Worm (Caenorhabditis elegans) whole organism, L2 larva: ENCODE results near the gene clec-144.

Experiments used
- C34F6.9 ChIP-seq: fragments of 150-350 bp; optimal IDR thresholded peaks from 2 replicates; lab custom pipeline; 2014; ENCODE audit warnings: missing biosample characterization, missing genetic modification characterization
- F13H6.1 ChIP-seq: sonication (generic microtip); optimal IDR thresholded peaks from 2 replicates; lab custom pipeline; 2016; ENCODE audit warnings: missing genetic modification characterization, missing compliant biosample characterization
- R02D3.7 ChIP-seq: fragments of 150-350 bp; optimal IDR thresholded peaks from 2 replicates; lab custom pipeline; 2014; ENCODE audit warnings: missing biosample characterization, missing genetic modification characterization
- Y55F3AM.14 ChIP-seq: fragments of 200-800 bp; sonication (Bioruptor generic); optimal IDR thresholded peaks from 2 replicates; lab custom pipeline; 2018; ENCODE audit warnings: mild to moderate bottlenecking, missing genetic modification characterization, missing compliant biosample characterization
- ZK546.5 ChIP-seq: sonication (generic microtip); optimal IDR thresholded peaks from 2 replicates; lab custom pipeline; 2017; ENCODE audit warnings: missing biosample characterization, missing genetic modification characterization
- alr-1 ChIP-seq: fragments of 150-350 bp; optimal IDR thresholded peaks from 2 replicates; lab custom pipeline; 2014; ENCODE audit warnings: missing biosample characterization, missing genetic modification characterization
- aly-2 ChIP-seq: fragments of 150-350 bp; optimal IDR thresholded peaks from 2 replicates; lab custom pipeline; 2014; ENCODE audit warnings: missing biosample characterization, missing genetic modification characterization
- ama-1 ChIP-seq: fragments of 150-350 bp; optimal IDR thresholded peaks from 2 replicates; lab custom pipeline; 2018; ENCODE audit warnings: inconsistent platforms
- blmp-1 ChIP-seq: sonication (generic microtip); optimal IDR thresholded peaks from 2 replicates; lab custom pipeline; 2017; ENCODE audit warnings: missing genetic modification characterization, mild to moderate bottlenecking, missing compliant biosample characterization, antibody characterized with exemption, moderate library complexity; ENCODE audit not compliant: insufficient read depth
- ceh-16 ChIP-seq: fragments of 150-350 bp; optimal IDR thresholded peaks from 2 replicates; lab custom pipeline; 2014; ENCODE audit warnings: missing biosample characterization, missing genetic modification characterization
- ceh-82 ChIP-seq: fragments of 150-350 bp; optimal IDR thresholded peaks from 2 replicates; lab custom pipeline; 2014; ENCODE audit warnings: missing biosample characterization, missing genetic modification characterization
- crh-2 ChIP-seq: sonication (generic microtip); optimal IDR thresholded peaks from 2 replicates; lab custom pipeline; 2017; ENCODE audit warnings: missing biosample characterization, missing genetic modification characterization
- dmd-4 ChIP-seq: sonication (generic microtip); optimal IDR thresholded peaks from 2 replicates; lab custom pipeline; 2017; ENCODE audit warnings: missing biosample characterization, missing genetic modification characterization
- egl-27 ChIP-seq: sonication (generic microtip); optimal IDR thresholded peaks from 3 replicates; lab custom pipeline; 2017; ENCODE audit warnings: missing biosample characterization, missing genetic modification reagents, missing genetic modification characterization
- elt-1 ChIP-seq: fragments of 150-350 bp; optimal IDR thresholded peaks from 2 replicates; lab custom pipeline; 2014; ENCODE audit warnings: missing biosample characterization, missing genetic modification characterization
- elt-3 ChIP-seq: sonication (generic microtip); optimal IDR thresholded peaks from 2 replicates; lab custom pipeline; 2017; ENCODE audit warnings: missing biosample characterization, missing genetic modification characterization
- fos-1 ChIP-seq: fragments of 150-350 bp; optimal IDR thresholded peaks from 2 replicates; lab custom pipeline; 2014; ENCODE audit warnings: missing biosample characterization, missing genetic modification characterization
- gmeb-1 ChIP-seq: fragments of 150-350 bp; optimal IDR thresholded peaks from 2 replicates; lab custom pipeline; 2014; ENCODE audit warnings: missing biosample characterization, missing genetic modification characterization
- lin-11 ChIP-seq: fragments of 150-350 bp; sonication (generic microtip); optimal IDR thresholded peaks from 2 replicates; lab custom pipeline; 2014; ENCODE audit warnings: missing biosample characterization, missing genetic modification characterization, inconsistent platforms, mixed read lengths
- lin-13 ChIP-seq: fragments of 150-350 bp; optimal IDR thresholded peaks from 2 replicates; lab custom pipeline; 2014; ENCODE audit warnings: missing biosample characterization, missing genetic modification reagents, missing genetic modification characterization
- lin-39 ChIP-seq: fragments of 150-350 bp; optimal IDR thresholded peaks from 2 replicates; lab custom pipeline; 2014; ENCODE audit warnings: missing biosample characterization, missing genetic modification reagents, missing genetic modification characterization
- lsy-2 ChIP-seq, 2 experiments: fragments of 150-350 bp in 1 of 2; sonication (generic microtip) in 1 of 2; optimal IDR thresholded peaks; 2 replicates each; lab custom pipeline; 2014 to 2017; ENCODE audit warnings: missing biosample characterization in 2 of 2, missing genetic modification characterization in 2 of 2
- mab-5 ChIP-seq: fragments of 150-350 bp; optimal IDR thresholded peaks from 2 replicates; lab custom pipeline; 2014; ENCODE audit warnings: missing biosample characterization, missing genetic modification characterization
- mbf-1 ChIP-seq: sonication (generic microtip); optimal IDR thresholded peaks from 2 replicates; lab custom pipeline; 2017; ENCODE audit warnings: missing biosample characterization, missing genetic modification characterization
- mdl-1 ChIP-seq, 2 experiments: fragments of 150-350 bp in 1 of 2; sonication (generic microtip) in 1 of 2; optimal IDR thresholded peaks; 2 replicates each; lab custom pipeline; 2017; ENCODE audit warnings: missing biosample characterization in 2 of 2, missing genetic modification characterization in 2 of 2
- nhr-10 ChIP-seq: sonication (generic microtip); optimal IDR thresholded peaks from 2 replicates; lab custom pipeline; 2017; ENCODE audit warnings: missing biosample characterization, missing genetic modification characterization
- nhr-11 ChIP-seq: fragments of 150-350 bp; optimal IDR thresholded peaks from 2 replicates; lab custom pipeline; 2014; ENCODE audit warnings: missing biosample characterization, missing genetic modification characterization
- nhr-12 ChIP-seq: fragments of 150-350 bp; optimal IDR thresholded peaks from 2 replicates; lab custom pipeline; 2014; ENCODE audit warnings: missing biosample characterization, missing genetic modification characterization
- nhr-129 ChIP-seq: fragments of 150-350 bp; optimal IDR thresholded peaks from 2 replicates; lab custom pipeline; 2014; ENCODE audit warnings: missing biosample characterization, missing genetic modification characterization
- nhr-21 ChIP-seq: fragments of 150-350 bp; optimal IDR thresholded peaks from 2 replicates; lab custom pipeline; 2014; ENCODE audit warnings: missing biosample characterization, missing genetic modification characterization
- nhr-23 ChIP-seq: fragments of 150-350 bp; optimal IDR thresholded peaks from 2 replicates; lab custom pipeline; 2014; ENCODE audit warnings: missing biosample characterization, missing genetic modification reagents, missing genetic modification characterization
- nhr-237 ChIP-seq: fragments of 150-350 bp; optimal IDR thresholded peaks from 2 replicates; lab custom pipeline; 2014; ENCODE audit warnings: missing biosample characterization, missing genetic modification characterization
- nhr-25 ChIP-seq: fragments of 150-350 bp; sonication (generic microtip); optimal IDR thresholded peaks from 3 replicates; lab custom pipeline; 2014; ENCODE audit warnings: missing biosample characterization, missing genetic modification characterization
- nhr-6 ChIP-seq: fragments of 150-350 bp; optimal IDR thresholded peaks from 2 replicates; lab custom pipeline; 2014; ENCODE audit warnings: missing biosample characterization, missing genetic modification characterization
- nhr-77 ChIP-seq: fragments of 150-350 bp; optimal IDR thresholded peaks from 2 replicates; lab custom pipeline; 2014; ENCODE audit warnings: missing biosample characterization, missing genetic modification characterization
- peb-1 ChIP-seq: fragments of 150-350 bp; optimal IDR thresholded peaks from 2 replicates; lab custom pipeline; 2014; ENCODE audit warnings: missing biosample characterization, missing genetic modification characterization
- sem-4 ChIP-seq: fragments of 150-350 bp; optimal IDR thresholded peaks from 2 replicates; lab custom pipeline; 2014; ENCODE audit warnings: missing biosample characterization, missing genetic modification reagents, missing genetic modification characterization
- skn-1 ChIP-seq: sonication (generic microtip); optimal IDR thresholded peaks from 2 replicates; lab custom pipeline; 2017; ENCODE audit warnings: missing biosample characterization, missing genetic modification characterization
- sma-3 ChIP-seq: sonication (generic microtip); optimal IDR thresholded peaks from 2 replicates; lab custom pipeline; 2016; ENCODE audit warnings: missing genetic modification reagents, missing genetic modification characterization, missing compliant biosample characterization
- sma-9 ChIP-seq, 2 experiments: fragments of 150-350 bp in 1 of 2; sonication (generic microtip) in 1 of 2; optimal IDR thresholded peaks; 2 replicates each; lab custom pipeline; 2014 to 2016; ENCODE audit warnings: missing genetic modification characterization in 2 of 2, mild to moderate bottlenecking in 1 of 2, missing biosample characterization in 1 of 2, missing compliant biosample characterization in 1 of 2, missing genetic modification reagents in 1 of 2, moderate library complexity in 1 of 2
- snpc-4 ChIP-seq: fragments of 150-350 bp; optimal IDR thresholded peaks from 2 replicates; lab custom pipeline; 2014; ENCODE audit warnings: missing biosample characterization, missing genetic modification characterization
- unc-39 ChIP-seq: fragments of 150-350 bp; optimal IDR thresholded peaks from 2 replicates; lab custom pipeline; 2014; ENCODE audit warnings: missing biosample characterization, missing genetic modification characterization
- unc-55 ChIP-seq: fragments of 150-350 bp; sonication (generic microtip); optimal IDR thresholded peaks from 3 replicates; lab custom pipeline; 2014; ENCODE audit warnings: missing biosample characterization, missing genetic modification reagents, missing genetic modification characterization
- unc-62 ChIP-seq: fragments of 150-350 bp; optimal IDR thresholded peaks from 2 replicates; lab custom pipeline; 2014; ENCODE audit warnings: missing biosample characterization, missing genetic modification reagents, missing genetic modification characterization
- zag-1 ChIP-seq: fragments of 150-350 bp; optimal IDR thresholded peaks from 2 replicates; lab custom pipeline; 2014; ENCODE audit warnings: missing biosample characterization, missing genetic modification characterization
- ztf-1 ChIP-seq: fragments of 200-800 bp; sonication (Bioruptor generic); conservative IDR thresholded peaks from 2 replicates; pipeline ENCODE4 v1.3.6; 2022; ENCODE audit warnings: missing genetic modification characterization, missing compliant biosample characterization
- ztf-11 ChIP-seq: sonication (generic microtip); optimal IDR thresholded peaks from 2 replicates; lab custom pipeline; 2017; ENCODE audit warnings: missing biosample characterization, missing genetic modification characterization
- ztf-4 ChIP-seq: fragments of 150-350 bp; optimal IDR thresholded peaks from 2 replicates; lab custom pipeline; 2014; ENCODE audit warnings: missing biosample characterization, missing genetic modification characterization

Gene clec-144

ce11 chrII:11836554-11837218 is 4.3 kb upstream of the clec-144 start:
- TF ChIP-seq R02D3.7, result no peak
- peak; percentile 14 for TF ChIP-seq crh-2 (tag; lab: Kevin White, UChicago)
- no peak for TF ChIP-seq unc-39 (tag; lab: Kevin White, UChicago)
- no peak for TF ChIP-seq lin-11 (tag; lab: Kevin White, UChicago)
- peak; percentile 63 to 80 for TF ChIP-seq mdl-1 (tag; optimal IDR thresholded peaks at IDR 0.05; lab: Kevin White, UChicago)
- peak in 1 of 2 experiments; percentile 17 for TF ChIP-seq lsy-2 (tag; optimal IDR thresholded peaks at IDR 0.05; lab: Kevin White, UChicago)
- no peak for TF ChIP-seq C34F6.9
- TF ChIP-seq fos-1 (tag; lab: Kevin White, UChicago), result peak; percentile 15
- peak; percentile 18 for TF ChIP-seq F13H6.1 (tag; lab: Kevin White, UChicago)
- no peak for TF ChIP-seq ceh-16 (tag; lab: Kevin White, UChicago)
- TF ChIP-seq unc-62, result no peak
- no peak for TF ChIP-seq ztf-1
- TF ChIP-seq blmp-1 (tag; lab: Kevin White, UChicago), result no peak
- TF ChIP-seq peb-1 (tag; lab: Kevin White, UChicago), result no peak
- no peak for TF ChIP-seq ztf-4
- no peak for TF ChIP-seq nhr-6 (tag; lab: Kevin White, UChicago)
- TF ChIP-seq sma-3 (GFP tag; lab: Kevin White, UChicago), result peak; percentile 46
- no peak for TF ChIP-seq gmeb-1 (tag; lab: Kevin White, UChicago)
- no peak for TF ChIP-seq Y55F3AM.14 (GFP tag; lab: Kevin White, UChicago)
- no peak for TF ChIP-seq nhr-11 (tag; lab: Kevin White, UChicago)
- no peak for TF ChIP-seq mbf-1 (tag; lab: Kevin White, UChicago)
- TF ChIP-seq dmd-4 (tag; lab: Kevin White, UChicago), result no peak
- TF ChIP-seq sma-9 (GFP tag; optimal IDR thresholded peaks at IDR 0.05; lab: Kevin White, UChicago), result peak; percentile 94
- peak; percentile 35 for TF ChIP-seq sma-9 (tag; optimal IDR thresholded peaks at IDR 0.05; lab: Kevin White, UChicago)
- no peak for TF ChIP-seq aly-2
- TF ChIP-seq nhr-237 (tag; lab: Kevin White, UChicago), result no peak
- no peak for TF ChIP-seq ZK546.5
- TF ChIP-seq snpc-4 (tag; lab: Kevin White, UChicago), result no peak
- TF ChIP-seq nhr-12 (tag; lab: Kevin White, UChicago), result no peak
- TF ChIP-seq mab-5, result no peak
- no peak for TF ChIP-seq ama-1 (lab: Kevin White, UChicago)
- TF ChIP-seq skn-1 (tag; lab: Kevin White, UChicago), result no peak
- no peak for TF ChIP-seq unc-55 (GFP tag; lab: Kevin White, UChicago)
- no peak for TF ChIP-seq elt-3
- TF ChIP-seq egl-27 (tag; lab: Kevin White, UChicago), result peak; percentile 46
- TF ChIP-seq nhr-23 (tag; lab: Kevin White, UChicago), result no peak
- TF ChIP-seq nhr-77 (tag; lab: Kevin White, UChicago), result no peak
- TF ChIP-seq nhr-21 (tag; lab: Kevin White, UChicago), result peak; percentile 78
- no peak for TF ChIP-seq sem-4 (tag; lab: Kevin White, UChicago)
- peak; percentile 14 for TF ChIP-seq nhr-129 (tag; lab: Kevin White, UChicago)
- TF ChIP-seq ceh-82, result no peak
- TF ChIP-seq alr-1, result no peak
- TF ChIP-seq ztf-11, result no peak
- no peak for TF ChIP-seq elt-1 (tag; lab: Kevin White, UChicago)
- no peak for TF ChIP-seq lin-13 (GFP tag; lab: Kevin White, UChicago)
- TF ChIP-seq lin-39, result no peak
- TF ChIP-seq zag-1 (tag; lab: Kevin White, UChicago), result no peak
- TF ChIP-seq nhr-25 (tag; lab: Kevin White, UChicago), result peak; percentile 20
- no peak for TF ChIP-seq nhr-10 (tag; lab: Kevin White, UChicago)
